Fruit fly (Drosophila melanogaster): ENCODE results near the gene CG31551.

dm6 chr3R:5612372-5613113 is 15.1 kb upstream of the CG31551 start, which contains the start of gene Rga:
- TF ChIP-seq jim (GFP tag; optimal IDR thresholded peaks at IDR 0.05) (no peak), usp (GFP tag; optimal IDR thresholded peaks at IDR 0.05) (no peak), foxo (GFP tag; optimal IDR thresholded peaks at IDR 0.05) (no peak), CrebA (GFP tag; optimal IDR thresholded peaks at IDR 0.05; ENCODE audit: borderline replicate concordance) (no peak), woc (GFP tag; optimal IDR thresholded peaks at IDR 0.05) (no peak), pan (optimal IDR thresholded peaks at IDR 0.05) (no peak), CG9705 (GFP tag; optimal IDR thresholded peaks at IDR 0.05) (no peak), Dfd (GFP tag; optimal IDR thresholded peaks at IDR 0.05) (no peak), ey (GFP tag; optimal IDR thresholded peaks at IDR 0.05) (no peak), Rel (GFP tag; optimal IDR thresholded peaks at IDR 0.05) (no peak), Rel (tag; optimal IDR thresholded peaks at IDR 0.05) (no peak), GATAd (GFP tag; optimal IDR thresholded peaks at IDR 0.05) (no peak), fru (GFP tag; optimal IDR thresholded peaks at IDR 0.05) (peak; percentile 13), Mio (GFP tag; optimal IDR thresholded peaks at IDR 0.05) (no peak), Sp1 (GFP tag; optimal IDR thresholded peaks at IDR 0.05) (no peak)
